Fruit fly (Drosophila melanogaster): ENCODE results near the gene FucTB.
A peak's percentile ranks its signal among the peaks of the same experiment; 100 is the strongest.

FucTB gene

DNA sequence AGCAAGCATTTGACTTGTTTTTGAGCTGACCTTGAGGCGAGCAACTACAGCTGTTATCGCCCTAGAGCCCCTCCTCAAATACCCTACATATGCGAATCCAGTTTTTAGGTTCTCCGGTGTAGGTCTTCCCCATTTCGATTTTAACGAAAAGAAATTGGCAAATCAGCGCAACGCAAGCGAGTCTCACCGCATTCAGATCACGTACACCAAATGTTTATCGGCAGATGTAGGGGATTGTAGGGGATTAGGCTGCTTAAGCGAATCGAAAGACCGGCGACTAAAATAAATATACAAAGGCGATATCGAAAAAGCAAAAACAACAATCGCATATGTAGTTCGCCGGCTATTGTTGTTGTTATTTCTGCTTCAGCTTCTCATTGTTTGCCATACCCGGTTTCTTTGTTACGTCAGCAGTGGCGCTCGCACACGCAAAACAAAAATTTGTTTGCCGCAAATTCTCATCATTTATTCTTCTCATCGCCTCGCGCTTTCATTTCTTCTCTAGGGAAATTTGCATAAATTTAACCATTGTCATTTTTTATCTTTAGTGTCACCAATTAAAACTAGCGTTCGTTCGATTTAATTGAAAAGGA is 42.7 kb downstream of the FucTB start (continued):
- peak; percentile 83 for TF ChIP-seq Antp (GFP tag; optimal IDR thresholded peaks at IDR 0.05)
- peak; percentile 72 for TF ChIP-seq sob (GFP tag; IDR thresholded peaks at IDR 0.05)
- peak; percentile 56 for TF ChIP-seq jumu (GFP tag; optimal IDR thresholded peaks at IDR 0.05)
- peak; percentile 27 for TF ChIP-seq gcm2 (GFP tag; optimal IDR thresholded peaks at IDR 0.05)
- TF ChIP-seq Lhr (GFP tag; optimal IDR thresholded peaks at IDR 0.05): no peak
- TF ChIP-seq CG12942 (GFP tag; optimal IDR thresholded peaks at IDR 0.05): peak; percentile 59
- peak; percentile 26; the same call in 1 of the 2 replicates for TF ChIP-seq CG4730 (GFP tag; IDR thresholded peaks at IDR 0.05)
- TF ChIP-seq row (GFP tag; IDR thresholded peaks at IDR 0.05): peak; percentile 76
- TF ChIP-seq ato (GFP tag; IDR thresholded peaks at IDR 0.05; ENCODE audit: partially characterized antibody): no peak
- TF ChIP-seq vfl (GFP tag; optimal IDR thresholded peaks at IDR 0.05): peak; percentile 81
- peak; percentile 61 for TF ChIP-seq bab2 (GFP tag; optimal IDR thresholded peaks at IDR 0.05)
- peak; percentile 50; the same call in 1 of the 3 replicates for TF ChIP-seq CG14050 (GFP tag; IDR thresholded peaks at IDR 0.05)
- TF ChIP-seq CG18619 (GFP tag; optimal IDR thresholded peaks at IDR 0.05): peak; percentile 69
- peak; percentile 47 for TF ChIP-seq CG4424 (GFP tag; optimal IDR thresholded peaks at IDR 0.05)
- TF ChIP-seq CG6765 (GFP tag; optimal IDR thresholded peaks at IDR 0.05): peak; percentile 20
- no peak for TF ChIP-seq CG10565 (GFP tag; optimal IDR thresholded peaks at IDR 0.05)
- TF ChIP-seq CG12071 (GFP tag; optimal IDR thresholded peaks at IDR 0.05): peak; percentile 75
- peak; percentile 42 for TF ChIP-seq Dad (GFP tag; optimal IDR thresholded peaks at IDR 0.05)
- TF ChIP-seq CG7786 (GFP tag; optimal IDR thresholded peaks at IDR 0.05): peak; percentile 86
- TF ChIP-seq YL-1 (GFP tag; optimal IDR thresholded peaks at IDR 0.05): no peak
- peak; percentile 68 for TF ChIP-seq caup (GFP tag; optimal IDR thresholded peaks at IDR 0.05; ENCODE audit: severe bottlenecking)
- no peak for TF ChIP-seq gfzf (GFP tag; optimal IDR thresholded peaks at IDR 0.05)
- TF ChIP-seq CG6175 (GFP tag; IDR thresholded peaks at IDR 0.05): peak; percentile 51; the same call in 1 of the 3 replicates
- peak; percentile 27 for TF ChIP-seq Ets97D (GFP tag; optimal IDR thresholded peaks at IDR 0.05)
- TF ChIP-seq D19A (tag; optimal IDR thresholded peaks at IDR 0.05): no peak
- TF ChIP-seq dm (GFP tag; optimal IDR thresholded peaks at IDR 0.05): peak; percentile 38
- TF ChIP-seq sqz (GFP tag; optimal IDR thresholded peaks at IDR 0.05): no peak
- TF ChIP-seq CG9609 (GFP tag; optimal IDR thresholded peaks at IDR 0.05): peak; percentile 65
- TF ChIP-seq trh (GFP tag; optimal IDR thresholded peaks at IDR 0.05): no peak
- TF ChIP-seq stc (GFP tag; IDR thresholded peaks at IDR 0.05): peak; percentile 39; the same call in 1 of the 2 replicates
- peak; percentile 25 for TF ChIP-seq abd-A (tag; optimal IDR thresholded peaks at IDR 0.05)
- TF ChIP-seq cwo (GFP tag; optimal IDR thresholded peaks at IDR 0.05): peak; percentile 69
- no peak for TF ChIP-seq onecut (GFP tag; IDR thresholded peaks at IDR 0.05)
- peak; percentile 58; the same call in 2 of the 3 replicates for TF ChIP-seq zfh1 (GFP tag; IDR thresholded peaks at IDR 0.05)

DNA sequence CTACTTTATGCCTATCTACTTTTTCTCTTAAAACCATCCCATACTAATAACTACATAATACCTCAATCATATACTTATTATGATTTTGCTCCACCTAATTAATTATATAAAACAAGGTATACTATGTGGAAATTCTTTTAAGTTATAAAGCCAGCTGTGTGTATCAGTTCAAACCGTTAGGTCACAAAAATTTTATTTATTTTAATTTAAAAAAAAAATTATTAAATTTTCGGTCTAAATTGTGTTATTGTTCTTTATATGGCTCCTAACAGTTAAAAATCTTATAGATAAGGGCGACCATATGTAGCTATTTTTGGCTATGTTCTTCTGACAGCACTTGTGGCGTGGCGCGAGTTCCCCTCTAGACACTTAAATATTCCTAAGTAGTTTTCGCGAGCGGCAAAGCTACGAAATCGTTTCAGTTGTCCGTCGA is 43.6 kb downstream of the FucTB start, which contains the start of gene Aldh:
TSS of gene Aldh (plus strand) at position 150 of the 433 bp plus-strand sequence.
- TF ChIP-seq GATAe (GFP tag; conservative IDR thresholded peaks at IDR 0.05) (peak; percentile 70), cad (GFP tag; optimal IDR thresholded peaks at IDR 0.05) (no peak), tx (GFP tag; optimal IDR thresholded peaks at IDR 0.05) (no peak), CG10431 (GFP tag; optimal IDR thresholded peaks at IDR 0.05) (no peak), nom (GFP tag; optimal IDR thresholded peaks at IDR 0.05) (no peak), dmrt99B (tag; optimal IDR thresholded peaks at IDR 0.05) (peak; percentile 31), CG9797 (GFP tag; optimal IDR thresholded peaks at IDR 0.05) (no peak), al (GFP tag; IDR thresholded peaks at IDR 0.05) (peak; percentile 48; the same call in 1 of the 2 replicates), E2f1 (GFP tag; IDR thresholded peaks at IDR 0.05) (no peak), disco-r (GFP tag; optimal IDR thresholded peaks at IDR 0.05) (no peak), pb (GFP tag; optimal IDR thresholded peaks at IDR 0.05) (no peak), pzg (GFP tag; optimal IDR thresholded peaks at IDR 0.05) (no peak), p53 (GFP tag; optimal IDR thresholded peaks at IDR 0.05) (no peak), Fer2 (tag; optimal IDR thresholded peaks at IDR 0.05) (no peak), ewg (GFP tag; optimal IDR thresholded peaks at IDR 0.05) (no peak), fu2 (GFP tag; optimal IDR thresholded peaks at IDR 0.05) (no peak), CG11504 (tag; optimal IDR thresholded peaks at IDR 0.05) (no peak), vvl (GFP tag; IDR thresholded peaks at IDR 0.05) (peak; percentile 20; the same call in 1 of the 2 replicates), usp (GFP tag; optimal IDR thresholded peaks at IDR 0.05) (no peak)
